Worm (Caenorhabditis elegans) whole organism, early embryonic: ENCODE results near the gene Y17G9A.2.

Experiments used
- B0310.2 ChIP-seq: sonication (generic microtip); optimal IDR thresholded peaks from 2 replicates; lab custom pipeline; 2016; ENCODE audit warnings: mild to moderate bottlenecking, missing genetic modification characterization, missing compliant biosample characterization
- F13C5.2 ChIP-seq: sonication (generic microtip); optimal IDR thresholded peaks from 2 replicates; lab custom pipeline; 2017; ENCODE audit warnings: mild to moderate bottlenecking, missing genetic modification characterization, inconsistent platforms, missing compliant biosample characterization
- aly-1 ChIP-seq: sonication (generic microtip); optimal IDR thresholded peaks from 2 replicates; lab custom pipeline; 2016; ENCODE audit warnings: missing genetic modification characterization, missing compliant biosample characterization
- ama-1 ChIP-seq: fragments of 150-350 bp; optimal IDR thresholded peaks from 2 replicates; lab custom pipeline; 2014
- ceh-13 ChIP-seq: fragments of 200-800 bp; sonication (Bioruptor generic); optimal IDR thresholded peaks from 2 replicates; lab custom pipeline; 2018; ENCODE audit warnings: mild to moderate bottlenecking, missing genetic modification characterization, missing compliant biosample characterization
- ceh-36 ChIP-seq: sonication (generic microtip); optimal IDR thresholded peaks from 2 replicates; lab custom pipeline; 2016; ENCODE audit warnings: missing genetic modification characterization, inconsistent platforms, missing compliant biosample characterization
- ets-7 ChIP-seq: sonication (generic microtip); optimal IDR thresholded peaks from 2 replicates; lab custom pipeline; 2016; ENCODE audit warnings: missing genotype, missing genetic modification characterization, missing compliant biosample characterization
- flt-1 ChIP-seq: fragments of 200-800 bp; sonication (Bioruptor generic); IDR thresholded peaks from 2 replicates; pipeline ENCODE4 v1.3.6; 2022; ENCODE audit warnings: missing genetic modification characterization, missing compliant biosample characterization
- hmbx-1 ChIP-seq: sonication (generic microtip); optimal IDR thresholded peaks from 2 replicates; lab custom pipeline; 2016; ENCODE audit warnings: mild to moderate bottlenecking, missing genetic modification characterization, missing compliant biosample characterization
- hmg-4 ChIP-seq: fragments of 200-800 bp; sonication (Bioruptor generic); optimal IDR thresholded peaks from 2 replicates; lab custom pipeline; 2018; ENCODE audit warnings: mild to moderate bottlenecking, missing genetic modification characterization, missing compliant biosample characterization
- hnd-1 ChIP-seq: sonication (generic microtip); optimal IDR thresholded peaks from 2 replicates; lab custom pipeline; 2016; ENCODE audit warnings: missing genetic modification characterization, missing compliant biosample characterization
- pes-1 ChIP-seq: fragments of 200-800 bp; sonication (Bioruptor generic); IDR thresholded peaks from 2 replicates; pipeline ENCODE4 v1.3.6; 2022; ENCODE audit warnings: missing genetic modification reagents, missing genetic modification characterization, missing compliant biosample characterization
- scrt-1 ChIP-seq: fragments of 200-800 bp; sonication (Bioruptor generic); IDR thresholded peaks from 2 replicates; pipeline ENCODE4 v1.3.6; 2022; ENCODE audit warnings: missing genetic modification characterization, missing compliant biosample characterization
- sea-1 ChIP-seq: fragments of 200-800 bp; sonication (Bioruptor generic); conservative IDR thresholded peaks from 2 replicates; pipeline ENCODE4 v1.3.6; 2022; ENCODE audit warnings: missing genetic modification characterization, missing compliant biosample characterization
- tbx-11 ChIP-seq: fragments of 200-800 bp; sonication (Bioruptor generic); IDR thresholded peaks from 2 replicates; pipeline ENCODE4 v1.3.6; 2022; ENCODE audit warnings: missing genetic modification characterization, missing compliant biosample characterization
- tbx-37 ChIP-seq: fragments of 200-800 bp; sonication (Bioruptor generic); conservative IDR thresholded peaks from 2 replicates; pipeline ENCODE4 v1.3.6; 2022; ENCODE audit warnings: missing genetic modification reagents, missing genetic modification characterization, missing compliant biosample characterization
- tra-4 ChIP-seq: sonication (generic microtip); optimal IDR thresholded peaks from 2 replicates; lab custom pipeline; 2017; ENCODE audit warnings: missing genetic modification characterization, missing compliant biosample characterization

The Y17G9A.2 gene

DNA sequence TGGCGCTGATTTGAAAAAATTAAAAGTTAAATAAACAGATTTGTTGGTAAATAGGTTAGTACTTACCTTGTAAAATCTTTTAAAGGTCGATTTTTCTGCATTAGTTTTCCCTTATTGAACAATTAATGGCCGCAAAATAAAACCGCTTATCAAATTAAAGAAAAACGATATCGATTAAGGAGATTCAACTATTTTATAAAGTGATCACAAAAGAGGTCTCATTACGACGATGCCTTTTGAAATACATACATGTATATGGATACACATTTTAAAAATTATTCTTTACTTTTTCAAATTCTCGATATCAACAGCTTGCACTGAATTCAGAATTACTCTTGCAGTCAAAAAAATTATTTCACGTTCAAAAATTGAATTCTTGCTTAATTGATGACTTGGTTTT, 2.5 kb upstream of the Y17G9A.2 start, which contains the start of gene Y17G9A.3:
Gene Y17G9A.3 (minus strand): TSS at position 101 of the 400 bp plus-strand sequence.
- TF ChIP-seq ama-1 (lab: Kevin White, UChicago): no peak
- TF ChIP-seq aly-1 (tag; lab: Kevin White, UChicago): no peak
- TF ChIP-seq F13C5.2: no peak
- no peak for TF ChIP-seq hmg-4 (GFP tag; lab: Kevin White, UChicago)
- no peak for TF ChIP-seq sea-1 (GFP tag; lab: Robert Waterston, UW)
- no peak for TF ChIP-seq tra-4 (tag; lab: Kevin White, UChicago)
- no peak for TF ChIP-seq ets-7 (tag; lab: Kevin White, UChicago)
- no peak for TF ChIP-seq hmbx-1 (tag; lab: Kevin White, UChicago)
- TF ChIP-seq tbx-11: no peak
- no peak for TF ChIP-seq scrt-1 (GFP tag; lab: Robert Waterston, UW)

ce11 chrIV:4846793-4847192, 9.3 kb downstream of the Y17G9A.2 start, which contains the start of gene tat-2:
Gene tat-2, minus strand, starts transcription at chrIV:4846893.
- TF ChIP-seq ceh-36 (tag; lab: Kevin White, UChicago) (no peak), hmbx-1 (tag; lab: Kevin White, UChicago) (no peak), B0310.2 (no peak), tbx-11 (no peak), pes-1 (GFP tag; lab: Robert Waterston, UW) (no peak), sea-1 (GFP tag; lab: Robert Waterston, UW) (no peak), tra-4 (tag; lab: Kevin White, UChicago) (no peak), ceh-13 (no peak), hnd-1 (tag; lab: Kevin White, UChicago) (no peak), scrt-1 (GFP tag; lab: Robert Waterston, UW) (no peak), flt-1 (no peak), ets-7 (tag; lab: Kevin White, UChicago) (no peak), aly-1 (tag; lab: Kevin White, UChicago) (no peak)

- TF ChIP-seq pes-1 (GFP tag; lab: Robert Waterston, UW): no peak
- TF ChIP-seq B0310.2: no peak
- no peak for TF ChIP-seq ama-1 (lab: Kevin White, UChicago)
- TF ChIP-seq F13C5.2: no peak
- no peak for TF ChIP-seq hmbx-1 (tag; lab: Kevin White, UChicago)
- no peak for TF ChIP-seq flt-1
- TF ChIP-seq tra-4 (tag; lab: Kevin White, UChicago): no peak
- TF ChIP-seq tbx-11: no peak
- no peak for TF ChIP-seq ets-7 (tag; lab: Kevin White, UChicago)
- no peak for TF ChIP-seq ceh-13
- no peak for TF ChIP-seq hnd-1 (tag; lab: Kevin White, UChicago)
- TF ChIP-seq aly-1 (tag; lab: Kevin White, UChicago): no peak
- TF ChIP-seq tbx-37 (GFP tag; lab: Robert Waterston, UW): no peak
- TF ChIP-seq hmg-4 (GFP tag; lab: Kevin White, UChicago): no peak
- no peak for TF ChIP-seq sea-1 (GFP tag; lab: Robert Waterston, UW)
Measured at ce11 chrIV:4842030-4842429, 14.1 kb downstream of the Y17G9A.2 start.

DNA sequence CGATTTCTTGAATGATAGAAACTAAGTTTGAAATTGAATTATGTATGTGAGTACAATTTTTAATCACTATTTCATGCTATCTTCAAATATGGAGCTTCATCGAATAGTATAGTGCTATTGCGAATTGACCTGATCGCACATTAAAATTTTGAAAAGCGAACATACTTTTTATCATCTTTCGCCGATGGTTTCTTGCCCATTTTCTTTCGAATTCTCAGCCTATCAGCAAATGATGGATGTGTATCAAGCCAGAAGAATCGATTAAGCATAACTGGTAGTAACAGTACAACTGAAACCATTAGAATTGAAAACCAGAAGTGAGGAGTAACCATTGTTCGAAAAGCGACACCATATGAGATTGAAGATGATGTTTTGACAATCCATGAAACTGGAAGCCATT, 26.5 kb downstream of the Y17G9A.2 start:
- TF ChIP-seq ceh-13: no peak
- no peak for TF ChIP-seq tbx-11

ce11 chrIV:4827219-4827618, 28.9 kb downstream of the Y17G9A.2 start, which contains the start of gene mpz-4:
Gene mpz-4, minus strand, starts transcription at chrIV:4827319.
- no peak for TF ChIP-seq pes-1 (GFP tag; lab: Robert Waterston, UW)
- TF ChIP-seq tra-4 (tag; lab: Kevin White, UChicago): no peak
- TF ChIP-seq ceh-36 (tag; lab: Kevin White, UChicago): no peak
- TF ChIP-seq hmbx-1 (tag; lab: Kevin White, UChicago): no peak
- TF ChIP-seq aly-1 (tag; lab: Kevin White, UChicago): no peak
- TF ChIP-seq hnd-1 (tag; lab: Kevin White, UChicago): no peak
- no peak for TF ChIP-seq hmg-4 (GFP tag; lab: Kevin White, UChicago)
- TF ChIP-seq flt-1: no peak
- TF ChIP-seq ets-7 (tag; lab: Kevin White, UChicago): no peak
- TF ChIP-seq tbx-37 (GFP tag; lab: Robert Waterston, UW): no peak

DNA sequence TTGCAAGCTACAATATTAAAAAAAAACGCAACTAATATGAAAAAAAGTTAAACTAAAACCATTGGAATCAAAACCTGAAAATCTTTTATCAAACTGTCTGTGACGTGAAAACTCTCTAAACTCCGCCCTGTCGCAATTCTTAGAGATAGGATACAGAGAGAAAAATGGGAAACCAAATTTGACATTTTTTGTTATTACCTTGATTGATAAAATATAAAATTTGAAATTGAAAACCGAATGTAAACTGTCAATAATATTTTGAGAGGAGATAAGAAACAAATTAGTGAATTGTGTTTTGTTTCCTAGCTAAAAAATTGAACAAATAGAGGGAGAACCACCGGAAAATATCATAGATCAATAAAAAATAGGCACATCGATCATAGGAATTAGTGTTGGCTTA, 34.3 kb downstream of the Y17G9A.2 start:
- TF ChIP-seq ets-7 (tag; lab: Kevin White, UChicago) (no peak), ceh-36 (tag; lab: Kevin White, UChicago) (no peak), tbx-11 (no peak), sea-1 (GFP tag; lab: Robert Waterston, UW) (no peak), hnd-1 (tag; lab: Kevin White, UChicago) (no peak), pes-1 (GFP tag; lab: Robert Waterston, UW) (no peak), aly-1 (tag; lab: Kevin White, UChicago) (no peak)

DNA sequence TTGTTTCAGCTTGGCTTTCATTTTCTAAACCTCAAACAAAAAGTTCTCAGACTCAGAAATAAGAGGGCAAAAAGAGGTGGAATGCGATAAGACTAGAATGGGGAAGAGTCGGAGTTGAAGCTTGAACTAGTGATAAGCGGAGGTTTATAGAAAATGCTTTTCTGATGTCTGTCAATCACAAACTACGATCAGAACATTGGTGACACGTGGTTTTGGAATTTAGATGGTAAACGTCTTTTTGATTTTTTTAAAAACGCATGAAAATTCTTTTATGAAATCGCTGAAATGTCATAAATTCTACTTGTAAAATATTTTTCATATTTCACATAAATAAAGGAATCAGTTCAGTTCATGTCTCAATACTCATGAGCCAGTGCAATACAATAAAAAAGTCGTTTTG, 35.0 kb downstream of the Y17G9A.2 start, which contains the start of gene H06H21.8:
Gene H06H21.8 (minus strand): TSS at position 78 of the 400 bp plus-strand sequence.
- TF ChIP-seq tbx-11 (no peak), aly-1 (tag; lab: Kevin White, UChicago) (no peak), hmg-4 (GFP tag; lab: Kevin White, UChicago) (no peak), hmbx-1 (tag; lab: Kevin White, UChicago) (no peak), ceh-36 (tag; lab: Kevin White, UChicago) (no peak), tra-4 (tag; lab: Kevin White, UChicago) (no peak), tbx-37 (GFP tag; lab: Robert Waterston, UW) (no peak), scrt-1 (GFP tag; lab: Robert Waterston, UW) (no peak), hnd-1 (tag; lab: Kevin White, UChicago) (no peak), pes-1 (GFP tag; lab: Robert Waterston, UW) (no peak), B0310.2 (no peak), sea-1 (GFP tag; lab: Robert Waterston, UW) (no peak), ets-7 (tag; lab: Kevin White, UChicago) (no peak), ama-1 (lab: Kevin White, UChicago) (no peak), F13C5.2 (no peak), flt-1 (no peak), ceh-13 (no peak)
